Fruit fly (Drosophila melanogaster): Measurements from ENCODE around the gene Sms.
A peak's percentile ranks its signal among the peaks of the same experiment; 100 is the strongest.

The Sms gene

dm6 chr3L:12265526-12266342 lies 11.3 kb downstream of the Sms start (continued):
- TF ChIP-seq CG5180 (GFP tag; optimal IDR thresholded peaks at IDR 0.05): no peak
- no peak for TF ChIP-seq CG13123 (GFP tag; optimal IDR thresholded peaks at IDR 0.05)
- no peak for TF ChIP-seq CG13296 (GFP tag; optimal IDR thresholded peaks at IDR 0.05)
- no peak for TF ChIP-seq CG17359 (tag; optimal IDR thresholded peaks at IDR 0.05)
- TF ChIP-seq CG7928 (GFP tag; optimal IDR thresholded peaks at IDR 0.05): no peak
- TF ChIP-seq chn (GFP tag; optimal IDR thresholded peaks at IDR 0.05): no peak
- no peak for TF ChIP-seq CG8089 (GFP tag; optimal IDR thresholded peaks at IDR 0.05)
- no peak for TF ChIP-seq kah (GFP tag; optimal IDR thresholded peaks at IDR 0.05)
- TF ChIP-seq Rx (GFP tag; IDR thresholded peaks at IDR 0.05): no peak
- TF ChIP-seq toy (GFP tag; IDR thresholded peaks at IDR 0.05): no peak
- TF ChIP-seq CG4424 (GFP tag; optimal IDR thresholded peaks at IDR 0.05): no peak
- TF ChIP-seq sr (GFP tag; IDR thresholded peaks at IDR 0.05): peak; percentile 63; the same call in 2 of the 3 replicates
- no peak for TF ChIP-seq D (optimal IDR thresholded peaks at IDR 0.05)
- no peak for TF ChIP-seq D (GFP tag; optimal IDR thresholded peaks at IDR 0.05)
- no peak for TF ChIP-seq CkIIα-i1 (GFP tag; IDR thresholded peaks at IDR 0.05)
- TF ChIP-seq CG4360 (GFP tag; IDR thresholded peaks at IDR 0.05): peak; percentile 96
- TF ChIP-seq twi (tag; optimal IDR thresholded peaks at IDR 0.05): peak; percentile 47
- no peak for TF ChIP-seq Hr39 (optimal IDR thresholded peaks at IDR 0.05)
- no peak for TF ChIP-seq jigr1 (GFP tag; IDR thresholded peaks at IDR 0.05)
- no peak for TF ChIP-seq ac (GFP tag; optimal IDR thresholded peaks at IDR 0.05)
- TF ChIP-seq ara (GFP tag; IDR thresholded peaks at IDR 0.05): peak; percentile 53; the same call in 1 of the 2 replicates
- no peak for TF ChIP-seq Doc3 (GFP tag; IDR thresholded peaks at IDR 0.05; ENCODE audit: partially characterized antibody)
- TF ChIP-seq gt (GFP tag; IDR thresholded peaks at IDR 0.05): no peak
- no peak for TF ChIP-seq Antp (GFP tag; optimal IDR thresholded peaks at IDR 0.05)
- TF ChIP-seq Trl (optimal IDR thresholded peaks at IDR 0.05): peak; percentile 58 to 84
- no peak for TF ChIP-seq Trl (GFP tag; optimal IDR thresholded peaks at IDR 0.05)
- TF ChIP-seq Vsx1 (GFP tag; optimal IDR thresholded peaks at IDR 0.05): peak; percentile 43
- no peak for TF ChIP-seq CG7786 (GFP tag; optimal IDR thresholded peaks at IDR 0.05)
- no peak for TF ChIP-seq Meics (GFP tag; optimal IDR thresholded peaks at IDR 0.05)
- no peak for TF ChIP-seq org-1 (GFP tag; optimal IDR thresholded peaks at IDR 0.05)
- no peak for TF ChIP-seq gsb-n (tag; optimal IDR thresholded peaks at IDR 0.05)
- no peak for TF ChIP-seq da (GFP tag; optimal IDR thresholded peaks at IDR 0.05)
- TF ChIP-seq btn (GFP tag; optimal IDR thresholded peaks at IDR 0.05): no peak
- peak; percentile 50 for TF ChIP-seq Aef1 (GFP tag; IDR thresholded peaks at IDR 0.05)
- no peak for TF ChIP-seq CG8290 (GFP tag; optimal IDR thresholded peaks at IDR 0.05)
- TF ChIP-seq CG8290 (tag; optimal IDR thresholded peaks at IDR 0.05): no peak
- no peak for TF ChIP-seq tll (GFP tag; optimal IDR thresholded peaks at IDR 0.05)
- no peak for TF ChIP-seq CG2712 (tag; optimal IDR thresholded peaks at IDR 0.05)
- TF ChIP-seq CG12942 (GFP tag; optimal IDR thresholded peaks at IDR 0.05): no peak
- TF ChIP-seq nerfin-1 (tag; optimal IDR thresholded peaks at IDR 0.05): no peak
- TF ChIP-seq CG17385 (GFP tag; optimal IDR thresholded peaks at IDR 0.05): no peak
- no peak for TF ChIP-seq CG2202 (tag; optimal IDR thresholded peaks at IDR 0.05)
- TF ChIP-seq D19B (GFP tag; optimal IDR thresholded peaks at IDR 0.05): no peak
- no peak for TF ChIP-seq CG17802 (tag; optimal IDR thresholded peaks at IDR 0.05)
- no peak for TF ChIP-seq CG13894 (tag; optimal IDR thresholded peaks at IDR 0.05)
- no peak for TF ChIP-seq E2f1 (GFP tag; IDR thresholded peaks at IDR 0.05)
- TF ChIP-seq pho (GFP tag; optimal IDR thresholded peaks at IDR 0.05): no peak
- peak; percentile 2 for TF ChIP-seq Elba2 (GFP tag; optimal IDR thresholded peaks at IDR 0.05)
- no peak for TF ChIP-seq HLH3B (GFP tag; IDR thresholded peaks at IDR 0.05)
- TF ChIP-seq CG11723 (GFP tag; optimal IDR thresholded peaks at IDR 0.05): no peak
- no peak for TF ChIP-seq CG12299 (tag; optimal IDR thresholded peaks at IDR 0.05)
- TF ChIP-seq danr (GFP tag; IDR thresholded peaks at IDR 0.05): no peak

All from whole organism, embryonic.